Worm (Caenorhabditis elegans): ENCODE data around the gene mrpl-49.

DNA sequence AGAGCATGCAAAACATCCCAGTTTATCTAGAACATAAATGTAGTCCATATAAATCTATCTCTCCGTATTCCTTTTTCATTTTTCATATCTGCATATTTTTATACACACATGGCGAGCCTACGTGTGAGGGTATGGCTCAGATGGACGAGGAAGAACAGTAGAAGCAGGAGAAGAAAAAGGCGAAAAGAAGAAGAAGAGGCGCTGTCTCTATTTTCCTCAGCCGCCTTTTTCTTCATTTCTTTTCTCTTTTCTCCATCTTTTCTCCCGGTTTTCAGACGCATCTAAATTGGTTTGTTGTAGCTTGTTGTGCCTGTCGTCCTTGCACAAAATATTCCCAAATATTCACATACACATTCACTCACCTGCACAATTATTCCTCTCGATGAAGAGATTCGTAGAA, 32.5 kb upstream of the mrpl-49 start, which contains the start of gene K10C8.4:
- TF ChIP-seq ceh-9 (tag; optimal IDR thresholded peaks at IDR 0.05) (no peak), lin-11 (tag; optimal IDR thresholded peaks at IDR 0.05) (no peak), ceh-18 (tag; optimal IDR thresholded peaks at IDR 0.05) (no peak), unc-42 (tag; optimal IDR thresholded peaks at IDR 0.05) (no peak), hlh-6 (tag; optimal IDR thresholded peaks at IDR 0.05) (no peak), pat-9 (tag; optimal IDR thresholded peaks at IDR 0.05) (no peak), pros-1 (tag; optimal IDR thresholded peaks at IDR 0.05) (no peak), pha-2 (tag; optimal IDR thresholded peaks at IDR 0.05) (no peak), nhr-11 (tag; optimal IDR thresholded peaks at IDR 0.05) (no peak)
